Fruit fly (Drosophila melanogaster) whole organism, prepupa: ENCODE results near the gene CG5958.

Source experiments
- Blimp-1 ChIP-seq: fragments of 200-800 bp; sonication (Bioruptor generic); optimal IDR thresholded peaks from 3 replicates; lab custom pipeline; 2017; ENCODE audit warnings: missing biosample characterization, missing genetic modification characterization, mild to moderate bottlenecking, moderate library complexity, missing genetic modification reagents
- CG10631 ChIP-seq: fragments of 200-800 bp; sonication (Bioruptor generic); optimal IDR thresholded peaks from 2 replicates; lab custom pipeline; 2016; ENCODE audit warnings: missing biosample characterization, missing genetic modification characterization
- CG11294 ChIP-seq: fragments of 200-800 bp; sonication (Bioruptor generic); IDR thresholded peaks from 2 replicates; pipeline ENCODE4 v1.3.6; 2022; ENCODE audit warnings: missing biosample characterization, missing genetic modification characterization
- CG11902 ChIP-seq: fragments of 200-800 bp; sonication (Bioruptor generic); optimal IDR thresholded peaks from 3 replicates; lab custom pipeline; 2016; ENCODE audit warnings: missing biosample characterization, missing genetic modification characterization
- CG15336 ChIP-seq: fragments of 200-800 bp; sonication (Bioruptor generic); IDR thresholded peaks from 2 replicates; pipeline ENCODE4 v1.3.6; 2022; ENCODE audit warnings: missing biosample characterization, missing genetic modification characterization
- CG16779 ChIP-seq: fragments of 200-800 bp; sonication (Bioruptor generic); optimal IDR thresholded peaks from 3 replicates; lab custom pipeline; 2017; ENCODE audit warnings: missing biosample characterization, mild to moderate bottlenecking, missing genetic modification characterization
- CG3032 ChIP-seq: fragments of 200-800 bp; optimal IDR thresholded peaks from 2 replicates; lab custom pipeline; 2019; ENCODE audit warnings: missing biosample characterization, mild to moderate bottlenecking, missing genetic modification characterization, moderate library complexity
- CG32006 ChIP-seq: fragments of 200-800 bp; sonication (Bioruptor generic); optimal IDR thresholded peaks from 3 replicates; lab custom pipeline; 2017; ENCODE audit warnings: missing biosample characterization, mild to moderate bottlenecking, missing genetic modification characterization
- CG34406 ChIP-seq: fragments of 200-800 bp; sonication (Bioruptor generic); optimal IDR thresholded peaks from 3 replicates; lab custom pipeline; 2016; ENCODE audit warnings: missing biosample characterization, missing genetic modification characterization
- CG3919 ChIP-seq: fragments of 200-800 bp; sonication (Bioruptor generic); optimal IDR thresholded peaks from 3 replicates; lab custom pipeline; 2016; ENCODE audit warnings: missing biosample characterization, missing genetic modification characterization
- CG4318 ChIP-seq: fragments of 200-800 bp; sonication (Bioruptor generic); optimal IDR thresholded peaks from 3 replicates; lab custom pipeline; 2017; ENCODE audit warnings: missing biosample characterization, mild to moderate bottlenecking, missing genetic modification characterization
- CG6163 ChIP-seq: fragments of 200-800 bp; sonication (Bioruptor generic); IDR thresholded peaks from 3 replicates; pipeline ENCODE4 v1.3.6; 2022; ENCODE audit warnings: missing biosample characterization, missing genetic modification characterization
- CG6276 ChIP-seq: fragments of 200-800 bp; sonication (Bioruptor generic); optimal IDR thresholded peaks from 2 replicates; lab custom pipeline; 2017; ENCODE audit warnings: missing biosample characterization, mild to moderate bottlenecking, missing genetic modification characterization
- CG6808 ChIP-seq: fragments of 200-800 bp; sonication (Bioruptor generic); optimal IDR thresholded peaks from 3 replicates; lab custom pipeline; 2017; ENCODE audit warnings: missing biosample characterization, missing genetic modification characterization, mild to moderate bottlenecking, moderate library complexity, missing genetic modification reagents
- CG8319 ChIP-seq: fragments of 200-800 bp; sonication (Bioruptor generic); optimal IDR thresholded peaks from 3 replicates; lab custom pipeline; 2016; ENCODE audit warnings: missing biosample characterization, missing genetic modification characterization
- CG8632 ChIP-seq: fragments of 200-800 bp; sonication (Bioruptor generic); optimal IDR thresholded peaks from 3 replicates; lab custom pipeline; 2016; ENCODE audit warnings: missing biosample characterization, missing genetic modification characterization
- Eip75B ChIP-seq: fragments of 200-800 bp; sonication (Bioruptor generic); optimal IDR thresholded peaks from 3 replicates; lab custom pipeline; 2016; ENCODE audit warnings: missing biosample characterization, missing genetic modification characterization
- Eip78C ChIP-seq: fragments of 200-800 bp; sonication (Bioruptor generic); peaks from one replicate; lab custom pipeline; 2016; ENCODE audit warnings: missing biosample characterization, missing genetic modification characterization
- Eip93F ChIP-seq: fragments of 200-800 bp; sonication (Bioruptor generic); optimal IDR thresholded peaks from 2 replicates; lab custom pipeline; 2016; ENCODE audit warnings: missing biosample characterization, mild to moderate bottlenecking, missing genetic modification characterization
- Ets96B ChIP-seq: fragments of 200-800 bp; optimal IDR thresholded peaks from 2 replicates; lab custom pipeline; 2019; ENCODE audit warnings: missing biosample characterization, mild to moderate bottlenecking, missing genetic modification characterization, moderate library complexity
- Hr38 ChIP-seq: sonication (Bioruptor generic); optimal IDR thresholded peaks from 2 replicates; lab custom pipeline; 2016; ENCODE audit warnings: missing biosample characterization, missing genetic modification characterization
- Hr39 ChIP-seq: fragments of 200-800 bp; sonication (Bioruptor generic); optimal IDR thresholded peaks from 2 replicates; lab custom pipeline; 2016; ENCODE audit warnings: missing biosample characterization, missing genetic modification characterization
- Hr4 ChIP-seq: fragments of 200-800 bp; sonication (Bioruptor generic); optimal IDR thresholded peaks from 3 replicates; lab custom pipeline; 2016; ENCODE audit warnings: missing biosample characterization, missing genetic modification characterization
- Lpt ChIP-seq: fragments of 200-800 bp; sonication (Bioruptor generic); optimal IDR thresholded peaks from 3 replicates; lab custom pipeline; 2016; ENCODE audit warnings: missing biosample characterization, missing genetic modification characterization
- Met ChIP-seq: fragments of 200-800 bp; sonication (Bioruptor generic); optimal IDR thresholded peaks from 3 replicates; lab custom pipeline; 2016; ENCODE audit warnings: missing biosample characterization, missing genetic modification characterization
- OdsH ChIP-seq: fragments of 200-800 bp; sonication (Bioruptor generic); optimal IDR thresholded peaks from 3 replicates; lab custom pipeline; 2016; ENCODE audit warnings: missing biosample characterization, missing genetic modification characterization
- Smox ChIP-seq: fragments of 200-800 bp; sonication (Bioruptor generic); optimal IDR thresholded peaks from 3 replicates; lab custom pipeline; 2016; ENCODE audit warnings: missing biosample characterization, missing genetic modification characterization
- Sox102F ChIP-seq: fragments of 200-800 bp; sonication (Bioruptor generic); optimal IDR thresholded peaks from 2 replicates; lab custom pipeline; 2016; ENCODE audit warnings: missing biosample characterization, mild to moderate bottlenecking, missing genetic modification characterization
- Sox14 ChIP-seq: fragments of 200-800 bp; sonication (Bioruptor generic); optimal IDR thresholded peaks from 3 replicates; lab custom pipeline; 2016; ENCODE audit warnings: missing biosample characterization, missing genetic modification characterization
- Sox15 ChIP-seq: fragments of 200-800 bp; sonication (Bioruptor generic); optimal IDR thresholded peaks from 3 replicates; lab custom pipeline; 2016; ENCODE audit warnings: missing biosample characterization, missing genetic modification characterization
- achi ChIP-seq: fragments of 200-800 bp; sonication (Bioruptor generic); optimal IDR thresholded peaks from 3 replicates; lab custom pipeline; 2016; ENCODE audit warnings: missing biosample characterization, missing genetic modification characterization
- cyc ChIP-seq: fragments of 200-800 bp; sonication (Bioruptor generic); optimal IDR thresholded peaks from 3 replicates; lab custom pipeline; 2016; ENCODE audit warnings: missing biosample characterization, missing genetic modification characterization
- dac ChIP-seq: fragments of 200-800 bp; sonication (Bioruptor generic); optimal IDR thresholded peaks from 2 replicates; lab custom pipeline; 2017; ENCODE audit warnings: missing biosample characterization, mild to moderate bottlenecking, missing genetic modification characterization
- dsx ChIP-seq: fragments of 200-800 bp; optimal IDR thresholded peaks from 3 replicates; lab custom pipeline; 2019; ENCODE audit warnings: missing biosample characterization, mild to moderate bottlenecking, missing genetic modification characterization, moderate library complexity; ENCODE audit not compliant: poor library complexity, severe bottlenecking
- eg ChIP-seq: fragments of 200-800 bp; sonication (Bioruptor generic); IDR thresholded peaks from 3 replicates; pipeline ENCODE4 v1.3.6; 2022; ENCODE audit warnings: missing biosample characterization, missing genetic modification characterization
- esn ChIP-seq: fragments of 200-800 bp; sonication (Bioruptor generic); optimal IDR thresholded peaks from 2 replicates; lab custom pipeline; 2016; ENCODE audit warnings: missing biosample characterization, mild to moderate bottlenecking, missing genetic modification characterization, moderate library complexity
- fd59A ChIP-seq: fragments of 200-800 bp; sonication (Bioruptor generic); optimal IDR thresholded peaks from 2 replicates; lab custom pipeline; 2017; ENCODE audit warnings: missing biosample characterization, mild to moderate bottlenecking, missing genetic modification characterization, missing genetic modification reagents
- fd85E ChIP-seq: fragments of 200-800 bp; sonication (Bioruptor generic); optimal IDR thresholded peaks from 3 replicates; lab custom pipeline; 2016; ENCODE audit warnings: missing biosample characterization, missing genetic modification characterization
- fkh ChIP-seq: fragments of 200-800 bp; sonication (Bioruptor generic); optimal IDR thresholded peaks from 3 replicates; lab custom pipeline; 2017; ENCODE audit warnings: missing biosample characterization, mild to moderate bottlenecking, missing genetic modification characterization, moderate library complexity
- lz ChIP-seq: fragments of 200-800 bp; sonication (Bioruptor generic); optimal IDR thresholded peaks from 3 replicates; lab custom pipeline; 2016; ENCODE audit warnings: missing biosample characterization, missing genetic modification characterization
- net ChIP-seq: fragments of 200-800 bp; sonication (Bioruptor generic); optimal IDR thresholded peaks from 3 replicates; lab custom pipeline; 2016; ENCODE audit warnings: missing biosample characterization, missing genetic modification characterization
- pdm3 ChIP-seq: fragments of 200-800 bp; sonication (Bioruptor generic); optimal IDR thresholded peaks from 3 replicates; lab custom pipeline; 2016; ENCODE audit warnings: missing biosample characterization, missing genetic modification characterization
- salr ChIP-seq, 2 experiments: fragments of 200-800 bp; sonication (Bioruptor generic); optimal IDR thresholded peaks; 3 replicates each; lab custom pipeline; 2016 to 2018; ENCODE audit warnings: missing biosample characterization in 2 of 2, missing genetic modification characterization in 2 of 2, mild to moderate bottlenecking in 1 of 2
- spab ChIP-seq: fragments of 200-800 bp; sonication (Bioruptor generic); optimal IDR thresholded peaks from 2 replicates; lab custom pipeline; 2017; ENCODE audit warnings: missing biosample characterization, mild to moderate bottlenecking, missing genetic modification characterization, missing genetic modification reagents
- ss ChIP-seq, 2 experiments: fragments of 200-800 bp; sonication (Bioruptor generic); optimal IDR thresholded peaks; 2 replicates in 1 of 2; 3 replicates in 1 of 2; lab custom pipeline; 2017 to 2018; ENCODE audit warnings: mild to moderate bottlenecking in 2 of 2, missing biosample characterization in 2 of 2, missing genetic modification characterization in 2 of 2, moderate library complexity in 1 of 2
- svp ChIP-seq: fragments of 200-800 bp; sonication (Bioruptor generic); peaks from one replicate; lab custom pipeline; 2016; ENCODE audit warnings: missing biosample characterization, missing genetic modification characterization
- vri ChIP-seq: fragments of 200-800 bp; sonication (Bioruptor generic); optimal IDR thresholded peaks from 3 replicates; lab custom pipeline; 2016; ENCODE audit warnings: missing biosample characterization, mild to moderate bottlenecking, missing genetic modification characterization

CG5958 gene

DNA sequence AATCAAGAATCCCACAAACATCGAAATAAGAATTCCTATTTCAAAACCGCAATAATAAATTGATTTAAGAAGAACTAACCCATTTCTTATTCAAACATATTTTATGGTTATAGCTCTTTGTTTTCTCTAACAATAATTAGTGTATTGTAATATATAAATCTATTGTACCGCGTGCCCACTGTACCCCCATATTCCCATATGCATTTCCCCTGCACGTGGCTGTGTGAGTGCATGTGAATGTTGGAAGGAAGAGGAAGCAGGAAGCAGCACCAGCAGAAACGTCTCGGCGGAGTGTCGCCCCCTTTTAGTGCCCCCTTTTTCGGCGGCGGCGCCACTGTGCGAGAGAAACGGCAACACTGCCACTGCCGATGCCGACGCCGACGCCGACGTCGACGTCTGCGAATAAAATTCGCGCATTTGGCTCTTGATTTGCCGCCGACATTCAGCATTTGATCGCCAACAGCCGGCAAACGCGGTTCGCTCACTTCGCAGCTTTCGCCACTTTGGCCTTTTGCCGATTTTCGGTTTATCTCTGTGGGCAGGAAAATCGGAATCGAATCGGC, 9.9 kb downstream of the CG5958 start (continued):
- TF ChIP-seq CG8319 (GFP tag; lab: Kevin White, UChicago) (peak; percentile 13), fkh (no peak), eg (GFP tag; lab: Robert Waterston, UW) (peak; percentile 85), Eip93F (GFP tag; lab: Kevin White, UChicago) (peak; percentile 79), spab (GFP tag; lab: Kevin White, UChicago) (peak; percentile 22), CG6276 (GFP tag; lab: Kevin White, UChicago) (peak; percentile 59), svp (peak; percentile 86), CG16779 (tag; lab: Kevin White, UChicago) (peak; percentile 59), CG10631 (GFP tag; lab: Kevin White, UChicago) (peak; percentile 54), Sox15 (peak; percentile 27), CG11294 (GFP tag; lab: Robert Waterston, UW) (peak; percentile 60; the same call in 1 of the 2 replicates), Smox (GFP tag; lab: Kevin White, UChicago) (peak; percentile 74), salr (GFP tag; optimal IDR thresholded peaks at IDR 0.05; lab: Kevin White, UChicago) (peak; percentile 30 to 35), Hr4 (GFP tag; lab: Kevin White, UChicago) (peak; percentile 72), CG8632 (peak; percentile 63), Hr39 (GFP tag; lab: Kevin White, UChicago) (peak; percentile 38), Lpt (peak; percentile 73), Sox14 (GFP tag; lab: Kevin White, UChicago) (peak; percentile 68), pdm3 (peak; percentile 58), Blimp-1 (peak; percentile 14), dac (GFP tag; lab: Kevin White, UChicago) (peak; percentile 41), Eip78C (peak; percentile 95), Sox102F (peak; percentile 81), CG6163 (peak; percentile 82), fd85E (GFP tag; lab: Kevin White, UChicago) (no peak), OdsH (GFP tag; lab: Kevin White, UChicago) (peak; percentile 71), CG3032 (tag; lab: Kevin White, UChicago) (peak; percentile 76), CG4318 (GFP tag; lab: Kevin White, UChicago) (peak; percentile 3), Met (GFP tag; lab: Kevin White, UChicago) (peak; percentile 79), ss (GFP tag; optimal IDR thresholded peaks at IDR 0.05; lab: Kevin White, UChicago) (peak; percentile 66 to 70), Eip75B (GFP tag; lab: Kevin White, UChicago) (peak; percentile 64), CG3919 (GFP tag; lab: Kevin White, UChicago) (peak; percentile 73), CG15336 (peak; percentile 84), fd59A (GFP tag; lab: Kevin White, UChicago) (peak; percentile 49), dsx (GFP tag; lab: Kevin White, UChicago) (peak; percentile 79), achi (GFP tag; lab: Kevin White, UChicago) (peak; percentile 76), Ets96B (tag; lab: Kevin White, UChicago) (peak; percentile 82), vri (peak; percentile 66)

DNA sequence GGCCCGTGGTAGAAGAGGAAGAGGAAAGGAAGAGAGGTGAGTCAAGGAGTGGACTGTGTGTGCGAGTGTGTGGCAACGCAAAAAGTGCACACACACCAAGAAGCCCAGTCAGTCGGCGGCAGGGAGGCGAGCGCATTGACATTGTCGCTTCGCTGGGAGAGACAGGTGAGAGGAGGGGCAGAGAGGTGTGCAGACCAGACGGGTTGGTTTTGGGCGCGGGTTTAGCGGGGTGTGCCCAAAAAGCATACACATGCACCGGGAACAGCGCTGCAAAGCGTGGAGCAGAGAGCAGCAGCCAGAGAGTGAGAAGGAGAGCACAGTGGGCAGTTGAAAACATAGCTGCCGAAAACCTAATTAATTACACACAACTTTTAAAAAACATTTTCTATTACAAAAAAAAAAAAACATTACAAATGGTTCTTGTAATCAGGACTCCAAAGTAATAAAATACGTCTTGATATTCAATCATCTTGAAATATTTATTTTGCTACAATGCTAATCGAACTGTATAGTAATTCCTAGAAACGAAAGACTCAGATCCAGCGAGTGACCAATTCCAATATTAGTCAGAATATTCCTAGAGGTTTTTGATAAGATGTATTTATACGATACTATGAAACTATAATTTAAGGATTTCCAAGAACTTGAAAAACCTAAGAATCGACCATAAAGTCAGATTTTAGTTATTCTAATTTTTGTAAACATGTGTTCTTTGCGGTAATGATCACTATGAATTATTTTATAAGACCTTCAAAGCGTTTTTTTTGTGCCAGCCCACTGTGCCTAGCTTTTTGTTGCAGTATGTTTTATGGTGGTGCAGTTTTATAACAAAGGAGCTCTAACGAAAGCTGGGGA, 10.7 kb downstream of the CG5958 start:
- TF ChIP-seq fd85E (GFP tag; lab: Kevin White, UChicago), result no peak
- peak; percentile 92 for TF ChIP-seq svp
- peak; percentile 54 for TF ChIP-seq fd59A (GFP tag; lab: Kevin White, UChicago)
- TF ChIP-seq Smox (GFP tag; lab: Kevin White, UChicago), result peak; percentile 80
- peak; percentile 81 for TF ChIP-seq CG34406 (GFP tag; lab: Kevin White, UChicago)
- peak; percentile 85 for TF ChIP-seq CG4318 (GFP tag; lab: Kevin White, UChicago)
- peak; percentile 69 for TF ChIP-seq cyc
- TF ChIP-seq CG6808 (GFP tag; lab: Kevin White, UChicago), result peak; percentile 74
- peak; percentile 66 for TF ChIP-seq CG3032 (tag; lab: Kevin White, UChicago)
- peak; percentile 48 for TF ChIP-seq vri
- TF ChIP-seq net (GFP tag; lab: Kevin White, UChicago), result peak; percentile 76
- TF ChIP-seq CG11902 (GFP tag; lab: Kevin White, UChicago), result peak; percentile 43
- peak; percentile 98 for TF ChIP-seq dsx (GFP tag; lab: Kevin White, UChicago)
- peak; percentile 86 for TF ChIP-seq lz (GFP tag; lab: Kevin White, UChicago)
- peak; percentile 77 for TF ChIP-seq CG15336
- TF ChIP-seq esn (GFP tag; lab: Kevin White, UChicago), result peak; percentile 92
- TF ChIP-seq CG3919 (GFP tag; lab: Kevin White, UChicago), result peak; percentile 70
- no peak for TF ChIP-seq Hr38 (GFP tag; lab: Kevin White, UChicago)
- peak; percentile 75 for TF ChIP-seq Met (GFP tag; lab: Kevin White, UChicago)
- TF ChIP-seq ss (GFP tag; optimal IDR thresholded peaks at IDR 0.05; lab: Kevin White, UChicago), result peak; percentile 43 to 64
- TF ChIP-seq CG32006, result peak; percentile 93
- TF ChIP-seq CG6276 (GFP tag; lab: Kevin White, UChicago), result peak; percentile 83
